Worm (Caenorhabditis elegans) whole organism, early embryonic: ENCODE data around the gene nlp-16.
A peak's percentile ranks its signal among the peaks of the same experiment; 100 is the strongest.

ENCODE experiments used
- B0310.2 ChIP-seq: sonication (generic microtip); optimal IDR thresholded peaks from 2 replicates; lab custom pipeline; 2016; ENCODE audit warnings: mild to moderate bottlenecking, missing genetic modification characterization, missing compliant biosample characterization
- F13C5.2 ChIP-seq: sonication (generic microtip); optimal IDR thresholded peaks from 2 replicates; lab custom pipeline; 2017; ENCODE audit warnings: mild to moderate bottlenecking, missing genetic modification characterization, inconsistent platforms, missing compliant biosample characterization
- aly-1 ChIP-seq: sonication (generic microtip); optimal IDR thresholded peaks from 2 replicates; lab custom pipeline; 2016; ENCODE audit warnings: missing genetic modification characterization, missing compliant biosample characterization
- ama-1 ChIP-seq: fragments of 150-350 bp; optimal IDR thresholded peaks from 2 replicates; lab custom pipeline; 2014
- ceh-13 ChIP-seq: fragments of 200-800 bp; sonication (Bioruptor generic); optimal IDR thresholded peaks from 2 replicates; lab custom pipeline; 2018; ENCODE audit warnings: mild to moderate bottlenecking, missing genetic modification characterization, missing compliant biosample characterization
- ceh-36 ChIP-seq: sonication (generic microtip); optimal IDR thresholded peaks from 2 replicates; lab custom pipeline; 2016; ENCODE audit warnings: missing genetic modification characterization, inconsistent platforms, missing compliant biosample characterization
- ets-7 ChIP-seq: sonication (generic microtip); optimal IDR thresholded peaks from 2 replicates; lab custom pipeline; 2016; ENCODE audit warnings: missing genotype, missing genetic modification characterization, missing compliant biosample characterization
- flt-1 ChIP-seq: fragments of 200-800 bp; sonication (Bioruptor generic); IDR thresholded peaks from 2 replicates; pipeline ENCODE4 v1.3.6; 2022; ENCODE audit warnings: missing genetic modification characterization, missing compliant biosample characterization
- hmbx-1 ChIP-seq: sonication (generic microtip); optimal IDR thresholded peaks from 2 replicates; lab custom pipeline; 2016; ENCODE audit warnings: mild to moderate bottlenecking, missing genetic modification characterization, missing compliant biosample characterization
- hmg-4 ChIP-seq: fragments of 200-800 bp; sonication (Bioruptor generic); optimal IDR thresholded peaks from 2 replicates; lab custom pipeline; 2018; ENCODE audit warnings: mild to moderate bottlenecking, missing genetic modification characterization, missing compliant biosample characterization
- hnd-1 ChIP-seq: sonication (generic microtip); optimal IDR thresholded peaks from 2 replicates; lab custom pipeline; 2016; ENCODE audit warnings: missing genetic modification characterization, missing compliant biosample characterization
- pes-1 ChIP-seq: fragments of 200-800 bp; sonication (Bioruptor generic); IDR thresholded peaks from 2 replicates; pipeline ENCODE4 v1.3.6; 2022; ENCODE audit warnings: missing genetic modification reagents, missing genetic modification characterization, missing compliant biosample characterization
- scrt-1 ChIP-seq: fragments of 200-800 bp; sonication (Bioruptor generic); IDR thresholded peaks from 2 replicates; pipeline ENCODE4 v1.3.6; 2022; ENCODE audit warnings: missing genetic modification characterization, missing compliant biosample characterization
- sea-1 ChIP-seq: fragments of 200-800 bp; sonication (Bioruptor generic); conservative IDR thresholded peaks from 2 replicates; pipeline ENCODE4 v1.3.6; 2022; ENCODE audit warnings: missing genetic modification characterization, missing compliant biosample characterization
- tbx-11 ChIP-seq: fragments of 200-800 bp; sonication (Bioruptor generic); IDR thresholded peaks from 2 replicates; pipeline ENCODE4 v1.3.6; 2022; ENCODE audit warnings: missing genetic modification characterization, missing compliant biosample characterization
- tbx-37 ChIP-seq: fragments of 200-800 bp; sonication (Bioruptor generic); conservative IDR thresholded peaks from 2 replicates; pipeline ENCODE4 v1.3.6; 2022; ENCODE audit warnings: missing genetic modification reagents, missing genetic modification characterization, missing compliant biosample characterization
- tra-4 ChIP-seq: sonication (generic microtip); optimal IDR thresholded peaks from 2 replicates; lab custom pipeline; 2017; ENCODE audit warnings: missing genetic modification characterization, missing compliant biosample characterization

Gene nlp-16

ce11 chrIV:6259732-6260131, at the start of gene nlp-16:
Gene nlp-16, minus strand, starts transcription at chrIV:6259832.
- TF ChIP-seq sea-1 (GFP tag; lab: Robert Waterston, UW), result no peak
- no peak for TF ChIP-seq tbx-11 (GFP tag; lab: Robert Waterston, UW)
- no peak for TF ChIP-seq ama-1 (lab: Kevin White, UChicago)
- no peak for TF ChIP-seq tra-4
- TF ChIP-seq flt-1, result no peak
- no peak for TF ChIP-seq F13C5.2 (tag; lab: Kevin White, UChicago)
- no peak for TF ChIP-seq B0310.2 (tag; lab: Kevin White, UChicago)
- TF ChIP-seq hnd-1, result no peak
- TF ChIP-seq scrt-1, result no peak
- no peak for TF ChIP-seq ceh-36 (tag; lab: Kevin White, UChicago)
- TF ChIP-seq ets-7 (tag; lab: Kevin White, UChicago), result no peak
- no peak for TF ChIP-seq hmbx-1 (tag; lab: Kevin White, UChicago)
- TF ChIP-seq hmg-4, result no peak
- no peak for TF ChIP-seq ceh-13
- TF ChIP-seq tbx-37 (GFP tag; lab: Robert Waterston, UW), result no peak
- TF ChIP-seq aly-1 (tag; lab: Kevin White, UChicago), result no peak

DNA sequence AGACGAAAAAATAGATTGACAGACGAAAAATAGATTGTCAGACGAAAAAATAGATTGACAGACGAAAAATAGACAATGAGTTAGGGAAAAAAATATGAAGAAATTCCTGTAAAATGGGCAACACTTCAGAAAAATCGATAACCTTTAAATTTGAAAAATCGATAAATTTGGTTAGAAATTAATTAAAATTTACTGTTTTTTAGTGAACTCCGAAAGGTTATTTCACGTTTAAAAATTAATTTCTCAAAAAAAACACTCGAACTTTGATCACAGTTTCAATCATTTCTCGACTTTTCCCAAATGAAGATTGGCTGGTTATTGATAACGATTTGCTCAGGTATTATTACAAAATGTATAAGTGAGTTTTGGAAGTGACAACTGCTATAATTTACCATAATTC, 47.8 kb upstream of the nlp-16 start, which contains the start of gene csp-2:
Gene csp-2 (plus strand): TSS at position 301 of the 400 bp plus-strand sequence.
- TF ChIP-seq pes-1 (GFP tag; lab: Robert Waterston, UW) (no peak), hmbx-1 (tag; lab: Kevin White, UChicago) (no peak), ama-1 (lab: Kevin White, UChicago) (no peak), tbx-11 (GFP tag; lab: Robert Waterston, UW) (no peak), ceh-13 (no peak), tra-4 (no peak), sea-1 (GFP tag; lab: Robert Waterston, UW) (no peak), ets-7 (tag; lab: Kevin White, UChicago) (no peak), ceh-36 (tag; lab: Kevin White, UChicago) (no peak), tbx-37 (GFP tag; lab: Robert Waterston, UW) (no peak), hmg-4 (no peak), B0310.2 (tag; lab: Kevin White, UChicago) (no peak), scrt-1 (no peak), F13C5.2 (tag; lab: Kevin White, UChicago) (no peak), flt-1 (no peak), aly-1 (tag; lab: Kevin White, UChicago) (no peak), hnd-1 (no peak)

- no peak for TF ChIP-seq ceh-13
Observed at ce11 chrIV:6303642-6304041, 44.0 kb upstream of the nlp-16 start, which contains the start of gene srv-25. Gene srv-25, minus strand, starts transcription at chrIV:6303742.

- no peak for TF ChIP-seq hmg-4
- no peak for TF ChIP-seq ceh-13
- no peak for TF ChIP-seq B0310.2 (tag; lab: Kevin White, UChicago)
- no peak for TF ChIP-seq ama-1 (lab: Kevin White, UChicago)
- TF ChIP-seq ceh-36 (tag; lab: Kevin White, UChicago), result no peak
- TF ChIP-seq ets-7 (tag; lab: Kevin White, UChicago), result no peak
- TF ChIP-seq flt-1, result no peak
- TF ChIP-seq pes-1 (GFP tag; lab: Robert Waterston, UW), result no peak
- TF ChIP-seq F13C5.2 (tag; lab: Kevin White, UChicago), result no peak
- TF ChIP-seq tbx-37 (GFP tag; lab: Robert Waterston, UW), result no peak
- no peak for TF ChIP-seq hmbx-1 (tag; lab: Kevin White, UChicago)
- no peak for TF ChIP-seq tra-4
- no peak for TF ChIP-seq hnd-1
- no peak for TF ChIP-seq sea-1 (GFP tag; lab: Robert Waterston, UW)
- no peak for TF ChIP-seq scrt-1
- no peak for TF ChIP-seq tbx-11 (GFP tag; lab: Robert Waterston, UW)
Observed at ce11 chrIV:6301764-6302163, 42.1 kb upstream of the nlp-16 start, which contains the start of gene srv-26. Gene srv-26, minus strand, starts transcription at chrIV:6301864.

DNA sequence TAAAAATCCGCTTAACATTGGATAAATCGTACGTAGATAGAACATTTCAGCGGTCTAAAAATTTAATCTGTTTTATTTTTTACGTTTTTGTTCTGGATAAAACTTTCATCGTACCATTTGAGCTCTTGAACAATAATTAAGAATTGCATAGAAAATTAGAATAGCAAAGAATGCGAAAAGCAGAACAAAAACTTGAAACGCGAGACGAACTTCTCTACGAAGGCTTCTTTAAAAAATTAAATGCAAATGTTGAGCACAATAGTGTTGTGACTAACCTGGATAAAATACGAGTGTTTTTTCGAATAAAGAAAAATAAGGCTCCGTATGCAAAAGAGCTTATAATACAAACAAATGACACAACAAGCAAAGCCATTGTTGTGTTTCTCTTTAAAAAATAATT, 39.9 kb upstream of the nlp-16 start:
- TF ChIP-seq hmbx-1 (tag; lab: Kevin White, UChicago) (no peak), ceh-36 (tag; lab: Kevin White, UChicago) (no peak), aly-1 (tag; lab: Kevin White, UChicago) (no peak), tra-4 (no peak), hnd-1 (no peak), tbx-37 (GFP tag; lab: Robert Waterston, UW) (no peak), hmg-4 (no peak), ceh-13 (no peak), sea-1 (GFP tag; lab: Robert Waterston, UW) (no peak), tbx-11 (GFP tag; lab: Robert Waterston, UW) (no peak), F13C5.2 (tag; lab: Kevin White, UChicago) (no peak), scrt-1 (no peak), ets-7 (tag; lab: Kevin White, UChicago) (no peak), pes-1 (GFP tag; lab: Robert Waterston, UW) (no peak), flt-1 (no peak), B0310.2 (tag; lab: Kevin White, UChicago) (no peak), ama-1 (lab: Kevin White, UChicago) (no peak)

- no peak for TF ChIP-seq tbx-11 (GFP tag; lab: Robert Waterston, UW)
Observed at ce11 chrIV:6298253-6298652, 38.6 kb upstream of the nlp-16 start, which contains the start of gene srv-27. Gene srv-27, minus strand, starts transcription at chrIV:6298353.

- TF ChIP-seq sea-1 (GFP tag; lab: Robert Waterston, UW) (0 out of 2 replicates have a peak, but pooled peaks have one; percentile 37), flt-1 (peak; percentile 53; the same call in 1 of the 2 replicates), pes-1 (GFP tag; lab: Robert Waterston, UW) (no peak), tbx-11 (GFP tag; lab: Robert Waterston, UW) (0 out of 2 replicates have a peak, but pooled peaks have one; percentile 13), hmbx-1 (tag; lab: Kevin White, UChicago) (no peak), B0310.2 (tag; lab: Kevin White, UChicago) (no peak), ama-1 (lab: Kevin White, UChicago) (peak; percentile 93), tbx-37 (GFP tag; lab: Robert Waterston, UW) (no peak)
Observed at ce11 chrIV:6294081-6294480, 34.4 kb upstream of the nlp-16 start, which contains the start of gene hil-2. Gene hil-2, plus strand, starts transcription at chrIV:6294240.
